Worm (Caenorhabditis elegans) whole organism, L4 larva: ENCODE results near the gene frm-2.

Experiments
- D1046.2 ChIP-seq: fragments of 200-800 bp; sonication (Bioruptor generic); IDR thresholded peaks from 2 replicates; pipeline ENCODE4 v1.3.6; 2022; ENCODE audit warnings: missing genetic modification characterization, missing compliant biosample characterization
- F10B5.3 ChIP-seq: sonication (generic microtip); optimal IDR thresholded peaks from 2 replicates; lab custom pipeline; 2016; ENCODE audit warnings: mild to moderate bottlenecking, missing genetic modification characterization, missing compliant biosample characterization
- F44E2.7 ChIP-seq: fragments of 200-800 bp; sonication (Bioruptor generic); IDR thresholded peaks from 2 replicates; pipeline ENCODE4 v2.1.2; 2022; ENCODE audit warnings: missing genetic modification characterization, missing compliant biosample characterization
- Y5F2A.4 ChIP-seq: fragments of 200-800 bp; sonication (Bioruptor generic); optimal IDR thresholded peaks from 2 replicates; lab custom pipeline; 2018; ENCODE audit warnings: mild to moderate bottlenecking, missing genetic modification characterization, missing compliant biosample characterization
- ZK337.2 ChIP-seq: fragments of 200-800 bp; sonication (Bioruptor generic); IDR thresholded peaks from 2 replicates; pipeline ENCODE4 v1.3.6; 2022; ENCODE audit warnings: missing genetic modification reagents, missing genetic modification characterization, missing compliant biosample characterization
- ZK546.5 ChIP-seq, 2 experiments: sonication (generic microtip); optimal IDR thresholded peaks; 2 replicates each; lab custom pipeline; 2017; ENCODE audit warnings: missing biosample characterization in 2 of 2, missing genetic modification characterization in 2 of 2
- ama-1 ChIP-seq: fragments of 150-350 bp; optimal IDR thresholded peaks from 2 replicates; lab custom pipeline; 2014; ENCODE audit warnings: inconsistent platforms, mixed read lengths
- attf-4 ChIP-seq: sonication (generic microtip); optimal IDR thresholded peaks from 3 replicates; lab custom pipeline; 2017; ENCODE audit warnings: missing biosample characterization, missing genetic modification characterization
- ceh-20 ChIP-seq: fragments of 200-800 bp; sonication (Bioruptor generic); IDR thresholded peaks from 2 replicates; pipeline ENCODE4 v1.3.6; 2022; ENCODE audit warnings: missing genetic modification reagents, missing genetic modification characterization, missing compliant biosample characterization
- ceh-28 ChIP-seq: fragments of 150-350 bp; optimal IDR thresholded peaks from 2 replicates; lab custom pipeline; 2014; ENCODE audit warnings: missing biosample characterization, missing genetic modification reagents, missing genetic modification characterization
- ces-1 ChIP-seq: fragments of 150-350 bp; sonication (generic microtip); optimal IDR thresholded peaks from 4 replicates; lab custom pipeline; 2014; ENCODE audit warnings: missing biosample characterization, missing genetic modification reagents, missing genetic modification characterization
- daf-16 ChIP-seq, 3 experiments: sonication (generic microtip); optimal IDR thresholded peaks; 2 replicates each; lab custom pipeline; 2016 to 2017; ENCODE audit warnings: missing genetic modification characterization in 3 of 3, missing genetic modification reagents in 3 of 3, mild to moderate bottlenecking in 2 of 3, missing compliant biosample characterization in 2 of 3, missing biosample characterization in 1 of 3, moderate library complexity in 1 of 3
- dmd-6 ChIP-seq: fragments of 200-800 bp; sonication (Bioruptor generic); IDR thresholded peaks from 2 replicates; pipeline ENCODE4 v1.3.6; 2022; ENCODE audit warnings: missing genetic modification reagents, missing genetic modification characterization, missing compliant biosample characterization
- dmd-8 ChIP-seq: fragments of 200-800 bp; sonication (Bioruptor generic); IDR thresholded peaks from 2 replicates; pipeline ENCODE4 v1.3.6; 2022; ENCODE audit warnings: missing genetic modification characterization, missing compliant biosample characterization
- dpl-1 ChIP-seq: fragments of 150-350 bp; optimal IDR thresholded peaks from 2 replicates; lab custom pipeline; 2014; ENCODE audit warnings: missing biosample characterization, missing genetic modification reagents, missing genetic modification characterization
- dve-1 ChIP-seq: sonication (generic microtip); optimal IDR thresholded peaks from 2 replicates; lab custom pipeline; 2017; ENCODE audit warnings: antibody characterized with exemption, mild to moderate bottlenecking, missing genetic modification characterization, missing compliant biosample characterization; ENCODE audit not compliant: insufficient read depth
- egl-27 ChIP-seq: sonication (generic microtip); optimal IDR thresholded peaks from 3 replicates; lab custom pipeline; 2017; ENCODE audit warnings: missing biosample characterization, missing genetic modification reagents, missing genetic modification characterization
- hlh-11 ChIP-seq: fragments of 200-800 bp; sonication (Bioruptor generic); optimal IDR thresholded peaks from 2 replicates; lab custom pipeline; 2018; ENCODE audit warnings: mild to moderate bottlenecking, missing genetic modification characterization, missing compliant biosample characterization
- hlh-30 ChIP-seq: sonication (generic microtip); optimal IDR thresholded peaks from 2 replicates; lab custom pipeline; 2017; ENCODE audit warnings: antibody characterized with exemption, mild to moderate bottlenecking, missing genetic modification characterization, missing compliant biosample characterization; ENCODE audit not compliant: insufficient read depth
- hmg-1.1 ChIP-seq: fragments of 200-800 bp; sonication (Bioruptor generic); IDR thresholded peaks from 2 replicates; pipeline ENCODE4 v1.3.6; 2022; ENCODE audit warnings: missing genetic modification reagents, missing genetic modification characterization, missing compliant biosample characterization
- lin-15B ChIP-seq: fragments of 150-350 bp; sonication (generic microtip); optimal IDR thresholded peaks from 3 replicates; lab custom pipeline; 2014; ENCODE audit warnings: missing biosample characterization, missing genetic modification characterization
- lin-39 ChIP-seq: fragments of 150-350 bp; optimal IDR thresholded peaks from 2 replicates; lab custom pipeline; 2014; ENCODE audit warnings: missing biosample characterization, missing genetic modification reagents, missing genetic modification characterization
- lir-3 ChIP-seq: sonication (generic microtip); optimal IDR thresholded peaks from 2 replicates; lab custom pipeline; 2016; ENCODE audit warnings: mild to moderate bottlenecking, missing genetic modification characterization, missing compliant biosample characterization
- madf-9 ChIP-seq: fragments of 200-800 bp; sonication (Bioruptor generic); conservative IDR thresholded peaks from 2 replicates; pipeline ENCODE4 v1.3.6; 2022; ENCODE audit warnings: missing genetic modification reagents, missing genetic modification characterization, missing compliant biosample characterization
- mep-1 ChIP-seq: fragments of 150-350 bp; sonication (generic microtip); optimal IDR thresholded peaks from 3 replicates; lab custom pipeline; 2014; ENCODE audit warnings: missing biosample characterization, missing genetic modification characterization
- mes-2 ChIP-seq: sonication (generic microtip); optimal IDR thresholded peaks from 2 replicates; lab custom pipeline; 2016; ENCODE audit warnings: missing genotype, mild to moderate bottlenecking, missing genetic modification characterization, missing compliant biosample characterization; ENCODE audit not compliant: poor library complexity, severe bottlenecking
- mxl-2 ChIP-seq: fragments of 200-800 bp; sonication (Bioruptor generic); conservative IDR thresholded peaks from 2 replicates; pipeline ENCODE4 v1.3.6; 2022; ENCODE audit warnings: missing genetic modification reagents, missing genetic modification characterization, missing compliant biosample characterization
- mxl-3 ChIP-seq: fragments of 200-800 bp; sonication (Bioruptor generic); optimal IDR thresholded peaks from 2 replicates; lab custom pipeline; 2018; ENCODE audit warnings: mild to moderate bottlenecking, missing genetic modification characterization, missing compliant biosample characterization
- nhr-111 ChIP-seq: fragments of 200-800 bp; sonication (Bioruptor generic); optimal IDR thresholded peaks from 2 replicates; lab custom pipeline; 2018; ENCODE audit warnings: mild to moderate bottlenecking, missing genetic modification characterization, missing compliant biosample characterization
- nhr-237 ChIP-seq: sonication (generic microtip); optimal IDR thresholded peaks from 2 replicates; lab custom pipeline; 2017; ENCODE audit warnings: missing biosample characterization, missing genetic modification characterization
- nhr-28 ChIP-seq: fragments of 150-350 bp; optimal IDR thresholded peaks from 2 replicates; lab custom pipeline; 2014; ENCODE audit warnings: missing biosample characterization, missing genetic modification characterization
- nhr-76 ChIP-seq: fragments of 150-350 bp; optimal IDR thresholded peaks from 2 replicates; lab custom pipeline; 2014; ENCODE audit warnings: missing biosample characterization, missing genetic modification characterization
- nhr-77 ChIP-seq: fragments of 150-350 bp; optimal IDR thresholded peaks from 2 replicates; lab custom pipeline; 2014; ENCODE audit warnings: missing biosample characterization, missing genetic modification characterization
- php-3 ChIP-seq: fragments of 200-800 bp; sonication (Bioruptor generic); IDR thresholded peaks from 2 replicates; pipeline ENCODE4 v1.3.6; 2022; ENCODE audit warnings: missing genetic modification reagents, missing genetic modification characterization, missing compliant biosample characterization
- pqm-1 ChIP-seq: sonication (generic microtip); optimal IDR thresholded peaks from 2 replicates; lab custom pipeline; 2017; ENCODE audit warnings: missing biosample characterization, missing genetic modification characterization
- rbr-2 ChIP-seq: sonication (generic microtip); optimal IDR thresholded peaks from 2 replicates; lab custom pipeline; 2016; ENCODE audit warnings: missing genotype, missing genetic modification characterization, missing compliant biosample characterization
- sdz-12 ChIP-seq: fragments of 200-800 bp; sonication (Bioruptor generic); optimal IDR thresholded peaks from 2 replicates; lab custom pipeline; 2018; ENCODE audit warnings: mild to moderate bottlenecking, missing genetic modification characterization, missing compliant biosample characterization
- snpc-1.2 ChIP-seq: fragments of 200-800 bp; sonication (Bioruptor generic); IDR thresholded peaks from 2 replicates; pipeline ENCODE4 v1.3.6; 2022; ENCODE audit warnings: missing genetic modification reagents, missing genetic modification characterization, missing compliant biosample characterization
- spr-1 ChIP-seq: sonication (generic microtip); optimal IDR thresholded peaks from 2 replicates; lab custom pipeline; 2016; ENCODE audit warnings: mild to moderate bottlenecking, missing genetic modification characterization, missing compliant biosample characterization
- unc-130 ChIP-seq: sonication (generic microtip); optimal IDR thresholded peaks from 2 replicates; lab custom pipeline; 2016; ENCODE audit warnings: missing genetic modification reagents, missing genetic modification characterization, missing compliant biosample characterization
- unc-62 ChIP-seq, 3 experiments: fragments of 150-350 bp in 1 of 3; sonication (generic microtip); optimal IDR thresholded peaks in 2 of 3; peaks in 1 of 3; 1 replicate in 1 of 3; 2 replicates in 2 of 3; lab custom pipeline; 2014 to 2017; ENCODE audit warnings: missing biosample characterization in 3 of 3, missing genetic modification characterization in 3 of 3, missing genetic modification reagents in 3 of 3, missing genotype in 1 of 3
- zfp-3 ChIP-seq: fragments of 200-800 bp; sonication (Bioruptor generic); conservative IDR thresholded peaks from 2 replicates; pipeline ENCODE4 v1.3.6; 2022; ENCODE audit warnings: missing genetic modification reagents, missing genetic modification characterization, missing compliant biosample characterization

frm-2 gene

ce11 chrIII:5976021-5976420 is 5.9 kb downstream of the frm-2 start:
- TF ChIP-seq madf-9 (GFP tag; lab: Robert Waterston, UW) (no peak), unc-130 (GFP tag; lab: Kevin White, UChicago) (no peak), php-3 (GFP tag; lab: Robert Waterston, UW) (no peak), hlh-30 (tag; lab: Kevin White, UChicago) (no peak), egl-27 (no peak), lin-15B (tag; lab: Kevin White, UChicago) (no peak), hlh-11 (tag; lab: Kevin White, UChicago) (no peak), snpc-1.2 (GFP tag; lab: Robert Waterston, UW) (no peak), nhr-77 (tag; lab: Kevin White, UChicago) (no peak), ama-1 (lab: Kevin White, UChicago) (no peak), rbr-2 (tag; lab: Kevin White, UChicago) (no peak), nhr-111 (GFP tag; lab: Kevin White, UChicago) (no peak)
- TF ChIP-seq, all 104 proteins: peak for 0

DNA sequence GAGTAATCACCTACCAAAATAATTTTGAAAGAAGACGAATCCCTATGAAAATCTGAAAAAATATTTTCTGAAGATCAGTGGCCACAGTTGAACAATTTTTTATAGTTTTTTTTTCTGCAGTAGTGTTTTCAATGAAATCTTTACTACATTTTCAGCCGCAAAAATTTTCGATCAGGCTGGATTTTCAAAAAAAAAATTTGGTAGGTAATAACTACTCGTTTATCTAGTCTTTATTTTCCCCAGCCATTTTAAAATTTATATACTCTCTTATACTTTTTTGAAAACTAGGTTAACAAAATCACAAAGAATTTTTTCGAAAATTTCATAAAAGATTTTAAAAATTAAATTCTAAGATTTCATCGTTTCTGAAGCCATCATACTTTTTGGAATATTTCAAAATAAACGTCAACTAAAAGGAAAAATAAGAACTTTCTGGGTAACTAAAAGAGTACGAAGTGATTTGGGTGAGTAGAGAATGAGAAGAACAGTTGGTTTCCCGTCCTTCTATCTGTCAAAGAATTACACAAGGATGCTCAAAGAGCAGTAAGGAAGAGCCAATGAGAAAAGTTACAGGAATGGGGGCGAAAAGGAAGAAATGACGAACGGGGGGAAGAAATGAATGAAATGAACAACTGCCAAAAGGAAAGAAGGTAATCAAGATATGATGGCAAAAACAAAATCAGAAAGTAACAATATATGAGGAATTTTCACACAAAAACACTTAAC is 6.8 kb downstream of the frm-2 start, which contains the start of gene mlp-1:
Gene mlp-1, minus strand, starts transcription at position 51 of the 726 bp plus-strand sequence.
- no peak for TF ChIP-seq nhr-76
- no peak for TF ChIP-seq ZK546.5 (tag; optimal IDR thresholded peaks at IDR 0.05; lab: Kevin White, UChicago)
- no peak for TF ChIP-seq mep-1 (tag; lab: Kevin White, UChicago)
- no peak for TF ChIP-seq attf-4 (tag; lab: Kevin White, UChicago)
- TF ChIP-seq dmd-6 (GFP tag; lab: Robert Waterston, UW), result no peak
- TF ChIP-seq ZK337.2 (GFP tag; lab: Robert Waterston, UW), result no peak
- no peak for TF ChIP-seq F10B5.3 (tag; lab: Kevin White, UChicago)
- no peak for TF ChIP-seq madf-9 (GFP tag; lab: Robert Waterston, UW)
- TF ChIP-seq D1046.2 (GFP tag; lab: Robert Waterston, UW), result no peak
- no peak for TF ChIP-seq dve-1 (tag; lab: Kevin White, UChicago)

DNA sequence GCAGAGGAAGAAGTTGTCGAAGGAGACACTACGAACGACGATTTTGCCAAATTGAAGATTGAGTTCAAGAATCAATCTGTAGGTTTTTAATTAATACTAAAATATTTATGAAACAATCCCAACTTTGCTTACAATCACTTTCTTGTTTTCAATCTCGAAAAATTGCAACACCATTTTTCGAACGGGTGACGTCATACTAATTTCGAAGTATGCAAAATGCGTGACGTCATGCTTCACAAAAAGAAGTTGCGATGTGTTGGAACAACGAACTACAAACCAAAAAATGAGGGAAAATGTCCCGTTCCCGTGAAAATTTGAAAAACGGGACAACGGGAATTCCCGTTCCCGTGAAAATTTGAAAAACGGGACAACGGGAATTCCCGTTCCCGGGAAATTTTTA is 14.3 kb downstream of the frm-2 start:
- no peak for TF ChIP-seq dmd-8 (GFP tag; lab: Robert Waterston, UW)
- no peak for TF ChIP-seq sdz-12 (GFP tag; lab: Kevin White, UChicago)
- TF ChIP-seq mxl-2 (GFP tag; lab: Robert Waterston, UW), result no peak
- no peak for TF ChIP-seq daf-16 (GFP tag; optimal IDR thresholded peaks at IDR 0.05; lab: Kevin White, UChicago)
- no peak for TF ChIP-seq daf-16 (tag; optimal IDR thresholded peaks at IDR 0.05; lab: Kevin White, UChicago)
- no peak for TF ChIP-seq lin-39 (tag; lab: Kevin White, UChicago)
- no peak for TF ChIP-seq pqm-1 (tag; lab: Kevin White, UChicago)
- TF ChIP-seq zfp-3 (GFP tag; lab: Robert Waterston, UW), result no peak
- no peak for TF ChIP-seq mxl-3

DNA sequence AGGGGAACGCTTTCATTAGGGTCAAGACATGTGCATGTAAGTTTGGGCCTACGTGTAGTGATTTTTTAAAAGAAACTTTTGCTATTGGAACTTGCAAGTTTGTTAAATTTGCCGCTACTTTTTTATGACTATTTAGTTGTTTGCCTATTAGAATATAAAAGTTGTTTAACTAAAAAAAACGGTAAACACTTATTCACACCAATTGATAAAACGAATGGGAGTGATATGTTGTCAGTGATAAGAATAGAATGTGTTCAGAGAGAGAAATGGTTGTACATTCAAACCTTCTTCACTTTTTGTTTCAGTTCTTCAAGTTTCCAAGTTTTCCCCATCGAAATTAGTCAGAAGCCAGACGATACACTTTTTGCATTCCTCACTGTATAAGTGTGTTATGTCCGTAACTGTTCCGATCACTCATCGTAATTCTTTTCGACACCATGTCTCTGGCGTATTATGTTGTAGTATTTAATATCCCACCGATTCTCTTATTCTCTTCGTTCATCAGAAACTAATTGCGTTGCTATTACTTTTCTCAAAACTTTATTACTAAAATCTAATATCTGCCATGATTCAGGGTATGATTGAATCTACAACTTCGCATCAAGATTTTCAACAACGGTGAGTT is 16.0 kb downstream of the frm-2 start, which contains the start of gene dct-6:
Gene dct-6, plus strand, starts transcription at position 575 of the 625 bp plus-strand sequence.
- TF ChIP-seq mes-2 (no peak), nhr-28 (tag; lab: Kevin White, UChicago) (peak; percentile 61), egl-27 (no peak), pqm-1 (tag; lab: Kevin White, UChicago) (peak; percentile 79), ceh-28 (tag; lab: Kevin White, UChicago) (no peak), dve-1 (tag; lab: Kevin White, UChicago) (peak; percentile 4), ceh-20 (GFP tag; lab: Robert Waterston, UW) (no peak), Y5F2A.4 (GFP tag; lab: Kevin White, UChicago) (no peak), nhr-237 (tag; lab: Kevin White, UChicago) (no peak), dmd-6 (GFP tag; lab: Robert Waterston, UW) (peak; percentile 23; the same call in 1 of the 2 replicates), spr-1 (tag; lab: Kevin White, UChicago) (no peak), F44E2.7 (GFP tag; lab: Robert Waterston, UW) (no peak), daf-16 (GFP tag; optimal IDR thresholded peaks at IDR 0.05; lab: Kevin White, UChicago) (no peak), daf-16 (tag; optimal IDR thresholded peaks at IDR 0.05; lab: Kevin White, UChicago) (peak; percentile 96), hmg-1.1 (GFP tag; lab: Robert Waterston, UW) (no peak), ces-1 (GFP tag; lab: Kevin White, UChicago) (no peak), lir-3 (tag; lab: Kevin White, UChicago) (no peak), unc-62 (GFP tag; optimal IDR thresholded peaks at IDR 0.05 in 1 of 2; lab: Kevin White, UChicago) (peak in 1 of 2 experiments; percentile 51), unc-62 (tag; optimal IDR thresholded peaks at IDR 0.05; lab: Kevin White, UChicago) (no peak), php-3 (GFP tag; lab: Robert Waterston, UW) (no peak), snpc-1.2 (GFP tag; lab: Robert Waterston, UW) (no peak), dpl-1 (GFP tag; lab: Kevin White, UChicago) (no peak)
